Fruit fly (Drosophila melanogaster) whole organism, pupa: ENCODE measurements around the gene Cpr65Ay.

Source experiments
- CG10348 ChIP-seq: fragments of 200-800 bp; sonication (Bioruptor generic); IDR thresholded peaks from 2 replicates; pipeline ENCODE4 v1.3.6; 2022; ENCODE audit warnings: missing biosample characterization, missing genetic modification characterization
- CG12605 ChIP-seq: fragments of 200-800 bp; sonication (Bioruptor generic); IDR thresholded peaks from 2 replicates; pipeline ENCODE4 v1.3.6; 2022; ENCODE audit warnings: missing biosample characterization, missing genetic modification characterization
- CG13204 ChIP-seq: fragments of 200-800 bp; sonication (Bioruptor generic); optimal IDR thresholded peaks from 2 replicates; lab custom pipeline; 2018; ENCODE audit warnings: missing biosample characterization, mild to moderate bottlenecking, missing genetic modification characterization, moderate library complexity
- CG14655 ChIP-seq: fragments of 200-800 bp; sonication (Bioruptor generic); optimal IDR thresholded peaks from 3 replicates; lab custom pipeline; 2017; ENCODE audit warnings: mild to moderate bottlenecking, missing biosample characterization, missing genetic modification reagents, missing genetic modification characterization
- CG15710 ChIP-seq: fragments of 200-800 bp; sonication (Bioruptor generic); optimal IDR thresholded peaks from 2 replicates; lab custom pipeline; 2018; ENCODE audit warnings: missing biosample characterization, mild to moderate bottlenecking, missing genetic modification characterization, moderate library complexity
- CG17806 ChIP-seq: fragments of 200-800 bp; sonication (Bioruptor generic); optimal IDR thresholded peaks from 2 replicates; lab custom pipeline; 2018; ENCODE audit warnings: missing biosample characterization, mild to moderate bottlenecking, missing genetic modification characterization, moderate library complexity
- CG32121 ChIP-seq: fragments of 200-800 bp; sonication (Bioruptor generic); IDR thresholded peaks from 2 replicates; pipeline ENCODE4 v1.3.6; 2022; ENCODE audit warnings: missing biosample characterization, missing genetic modification characterization
- CG34367 ChIP-seq: fragments of 200-800 bp; sonication (Bioruptor generic); optimal IDR thresholded peaks from 2 replicates; lab custom pipeline; 2018; ENCODE audit warnings: missing biosample characterization, mild to moderate bottlenecking, missing genetic modification characterization
- CG4496 ChIP-seq: fragments of 200-800 bp; sonication (Bioruptor generic); IDR thresholded peaks from 3 replicates; pipeline ENCODE4 v1.3.6; 2022; ENCODE audit warnings: missing biosample characterization, missing genetic modification characterization
- CG8159 ChIP-seq: fragments of 200-800 bp; sonication (Bioruptor generic); optimal IDR thresholded peaks from 3 replicates; lab custom pipeline; 2018; ENCODE audit warnings: missing biosample characterization, mild to moderate bottlenecking, missing genetic modification characterization, moderate library complexity
- CG8301 ChIP-seq: fragments of 200-800 bp; sonication (Bioruptor generic); optimal IDR thresholded peaks from 2 replicates; lab custom pipeline; 2018; ENCODE audit warnings: missing biosample characterization, mild to moderate bottlenecking, missing genetic modification characterization
- CG9948 ChIP-seq: fragments of 200-800 bp; sonication (Bioruptor generic); optimal IDR thresholded peaks from 2 replicates; lab custom pipeline; 2018; ENCODE audit warnings: missing biosample characterization, mild to moderate bottlenecking, missing genetic modification characterization, moderate library complexity
- D1 ChIP-seq: fragments of 200-800 bp; sonication (Bioruptor generic); optimal IDR thresholded peaks from 2 replicates; lab custom pipeline; 2018; ENCODE audit warnings: missing biosample characterization, mild to moderate bottlenecking, missing genetic modification characterization, moderate library complexity
- EcR ChIP-seq: fragments of 200-800 bp; sonication (Bioruptor generic); optimal IDR thresholded peaks from 3 replicates; lab custom pipeline; 2019; ENCODE audit warnings: missing biosample characterization, missing genetic modification characterization, mild to moderate bottlenecking, moderate library complexity, missing genetic modification reagents
- Ets98B ChIP-seq: fragments of 200-800 bp; sonication (Bioruptor generic); IDR thresholded peaks from 2 replicates; pipeline ENCODE4 v1.3.6; 2022; ENCODE audit warnings: missing biosample characterization, missing genetic modification characterization
- Pif1A ChIP-seq: fragments of 200-800 bp; sonication (Bioruptor generic); optimal IDR thresholded peaks from 3 replicates; lab custom pipeline; 2016; ENCODE audit warnings: missing biosample characterization, missing genetic modification characterization
- Pif1B ChIP-seq: fragments of 200-800 bp; sonication (Bioruptor generic); optimal IDR thresholded peaks from 3 replicates; lab custom pipeline; 2016; ENCODE audit warnings: missing biosample characterization, missing genetic modification characterization
- Snoo ChIP-seq: fragments of 200-800 bp; sonication (Bioruptor generic); optimal IDR thresholded peaks from 3 replicates; lab custom pipeline; 2017; ENCODE audit warnings: missing biosample characterization, mild to moderate bottlenecking, missing genetic modification characterization, inconsistent platforms
- fd96Ca ChIP-seq: fragments of 200-800 bp; sonication (Bioruptor generic); IDR thresholded peaks from 3 replicates; pipeline ENCODE4 v1.3.6; 2022; ENCODE audit warnings: missing biosample characterization, missing genetic modification characterization
- gl ChIP-seq: fragments of 200-800 bp; sonication (Bioruptor generic); optimal IDR thresholded peaks from 2 replicates; lab custom pipeline; 2018; ENCODE audit warnings: missing biosample characterization, mild to moderate bottlenecking, missing genetic modification characterization
- rn ChIP-seq: fragments of 200-800 bp; sonication (Bioruptor generic); IDR thresholded peaks from 2 replicates; pipeline ENCODE4 v1.3.6; 2022; ENCODE audit warnings: missing biosample characterization, missing genetic modification characterization

Cpr65Ay gene

DNA sequence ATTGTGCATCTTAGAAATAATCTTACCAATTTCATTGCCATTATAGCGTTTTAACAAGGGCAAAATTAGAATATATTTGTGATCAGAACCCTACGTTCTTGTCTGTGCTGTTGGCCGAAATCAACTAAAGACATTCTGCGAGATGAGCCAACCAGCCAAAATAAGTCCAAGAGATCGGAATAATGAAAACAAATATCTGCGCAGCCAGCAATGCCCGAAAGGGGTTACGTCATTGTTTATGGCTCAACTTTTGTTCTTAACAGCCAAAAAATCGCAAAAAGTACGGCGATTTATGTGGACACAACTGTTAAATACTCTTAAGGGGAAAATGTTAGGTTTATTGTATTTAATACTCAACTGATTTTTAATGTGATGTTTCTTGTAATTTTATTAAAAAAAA is at the start of gene Cpr65Ay:
Gene Cpr65Ay, minus strand, starts transcription at position 101 of the 400 bp plus-strand sequence.
- TF ChIP-seq CG4496 (GFP tag; lab: Robert Waterston, UW) (no peak), CG34367 (tag; lab: Kevin White, UChicago) (no peak), CG10348 (no peak), EcR (no peak), Snoo (tag; lab: Kevin White, UChicago) (no peak), D1 (tag; lab: Kevin White, UChicago) (no peak), Ets98B (GFP tag; lab: Robert Waterston, UW) (no peak), CG13204 (GFP tag; lab: Kevin White, UChicago) (no peak), CG8159 (tag; lab: Kevin White, UChicago) (no peak), CG17806 (tag; lab: Kevin White, UChicago) (no peak), CG12605 (GFP tag; lab: Robert Waterston, UW) (no peak)

- no peak for TF ChIP-seq fd96Ca (GFP tag; lab: Robert Waterston, UW)
- TF ChIP-seq CG12605 (GFP tag; lab: Robert Waterston, UW): no peak
- TF ChIP-seq CG8159 (tag; lab: Kevin White, UChicago): no peak
- TF ChIP-seq Pif1B: no peak
- TF ChIP-seq Snoo (tag; lab: Kevin White, UChicago): no peak
- TF ChIP-seq CG4496 (GFP tag; lab: Robert Waterston, UW): no peak
- TF ChIP-seq CG10348: no peak
- no peak for TF ChIP-seq CG8301 (tag; lab: Kevin White, UChicago)
- TF ChIP-seq gl (tag; lab: Kevin White, UChicago): no peak
- TF ChIP-seq CG9948 (tag; lab: Kevin White, UChicago): no peak
- TF ChIP-seq CG17806 (tag; lab: Kevin White, UChicago): no peak
- no peak for TF ChIP-seq CG14655 (GFP tag; lab: Kevin White, UChicago)
- TF ChIP-seq CG34367 (tag; lab: Kevin White, UChicago): no peak
- no peak for TF ChIP-seq CG15710 (tag; lab: Kevin White, UChicago)
- TF ChIP-seq D1 (tag; lab: Kevin White, UChicago): no peak
- TF ChIP-seq EcR: no peak
- TF ChIP-seq Pif1A (GFP tag; lab: Kevin White, UChicago): no peak
- no peak for TF ChIP-seq rn (GFP tag; lab: Robert Waterston, UW)
- no peak for TF ChIP-seq CG32121 (GFP tag; lab: Robert Waterston, UW)
These were observed 41.7 kb upstream of the Cpr65Ay start, which contains the start of gene CG8219 for dm6 chr3L:6200173-6200572. CG8219 (plus strand) TSS chr3L:6200473.

DNA sequence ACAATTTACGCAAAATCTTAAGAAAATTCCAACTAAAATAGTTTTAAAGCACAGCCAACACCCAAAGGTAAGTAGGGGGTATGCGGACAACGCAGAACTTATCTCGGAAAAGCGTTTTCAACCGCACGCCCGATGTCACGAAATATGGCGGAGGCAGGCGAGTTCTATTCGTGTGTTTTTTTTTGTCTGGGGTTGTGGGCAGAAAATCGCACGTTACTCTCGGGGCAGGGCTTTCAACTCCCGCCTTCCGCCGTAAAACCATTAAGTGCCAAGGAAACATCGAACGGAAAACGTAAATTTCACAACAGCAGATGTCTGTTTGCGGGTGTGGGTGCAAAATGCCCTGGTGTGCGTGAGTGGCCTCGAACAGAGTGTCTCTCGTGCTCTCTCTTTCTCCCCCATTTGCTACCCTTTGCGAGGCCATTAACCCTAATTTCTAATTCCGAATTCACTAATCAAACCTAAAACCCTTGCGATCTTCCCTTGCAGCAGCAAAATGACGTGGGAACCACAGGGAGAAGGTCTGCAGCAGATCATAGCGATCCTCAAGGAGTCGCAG is 35.2 kb upstream of the Cpr65Ay start:
- 0 out of 3 replicates have a peak, but pooled peaks have one; percentile 4 for TF ChIP-seq CG4496 (GFP tag; lab: Robert Waterston, UW)
- TF ChIP-seq CG15710 (tag; lab: Kevin White, UChicago): no peak
- TF ChIP-seq Pif1B: no peak
- peak; percentile 96 for TF ChIP-seq EcR

dm6 chr3L:6192822-6193555 is 34.6 kb upstream of the Cpr65Ay start, which contains the start of the genes Sf3b6 and Tnpo:
Sf3b6 (minus strand) TSS chr3L:6193179.
Tnpo (plus strand) TSS chr3L:6193480.
- TF ChIP-seq Pif1B (no peak), CG34367 (tag; lab: Kevin White, UChicago) (peak; percentile 57), CG8301 (tag; lab: Kevin White, UChicago) (no peak), CG32121 (GFP tag; lab: Robert Waterston, UW) (peak; percentile 58; the same call in 1 of the 2 replicates), CG17806 (tag; lab: Kevin White, UChicago) (peak; percentile 52), CG15710 (tag; lab: Kevin White, UChicago) (peak; percentile 83), rn (GFP tag; lab: Robert Waterston, UW) (peak; percentile 64), D1 (tag; lab: Kevin White, UChicago) (no peak), CG8159 (tag; lab: Kevin White, UChicago) (no peak), CG4496 (GFP tag; lab: Robert Waterston, UW) (peak; percentile 60; the same call in 2 of the 3 replicates), fd96Ca (GFP tag; lab: Robert Waterston, UW) (peak; percentile 54; the same call in 2 of the 3 replicates), Ets98B (GFP tag; lab: Robert Waterston, UW) (no peak; the same call in none of the 2 replicates), CG9948 (tag; lab: Kevin White, UChicago) (peak; percentile 73), CG14655 (GFP tag; lab: Kevin White, UChicago) (no peak), CG12605 (GFP tag; lab: Robert Waterston, UW) (no peak), Snoo (tag; lab: Kevin White, UChicago) (peak; percentile 76), CG10348 (0 out of 2 replicates have a peak, but pooled peaks have one; percentile 19), Pif1A (GFP tag; lab: Kevin White, UChicago) (no peak), gl (tag; lab: Kevin White, UChicago) (no peak), CG13204 (GFP tag; lab: Kevin White, UChicago) (no peak), EcR (peak; percentile 81)
- TF ChIP-seq, all 21 proteins: peak for 11
